Worm (Caenorhabditis elegans) whole organism, L4/young adult: ENCODE data around the gene twk-6.

ENCODE experiments used
- W03F9.2 ChIP-seq: fragments of 150-350 bp; optimal IDR thresholded peaks from 2 replicates; lab custom pipeline; 2014; ENCODE audit warnings: missing biosample characterization, missing genetic modification characterization
- dao-5 ChIP-seq: sonication (generic microtip); optimal IDR thresholded peaks from 2 replicates; lab custom pipeline; 2016; ENCODE audit warnings: missing genotype, missing genetic modification characterization, moderate library complexity, missing compliant biosample characterization
- him-1 ChIP-seq: sonication (generic microtip); optimal IDR thresholded peaks from 2 replicates; lab custom pipeline; 2016; ENCODE audit warnings: missing genotype, missing genetic modification reagents, missing genetic modification characterization, missing compliant biosample characterization

ce11 chrIII:4705207-4705606 is 37.5 kb upstream of the twk-6 start, which contains the start of gene pgap-2:
- TF ChIP-seq W03F9.2 (tag; lab: Kevin White, UChicago) (no peak), him-1 (no peak), dao-5 (no peak)
